Worm (Caenorhabditis elegans): Measurements from ENCODE around the gene W03F9.9.
A peak's percentile ranks its signal among the peaks of the same experiment; 100 is the strongest.

The W03F9.9 gene

DNA sequence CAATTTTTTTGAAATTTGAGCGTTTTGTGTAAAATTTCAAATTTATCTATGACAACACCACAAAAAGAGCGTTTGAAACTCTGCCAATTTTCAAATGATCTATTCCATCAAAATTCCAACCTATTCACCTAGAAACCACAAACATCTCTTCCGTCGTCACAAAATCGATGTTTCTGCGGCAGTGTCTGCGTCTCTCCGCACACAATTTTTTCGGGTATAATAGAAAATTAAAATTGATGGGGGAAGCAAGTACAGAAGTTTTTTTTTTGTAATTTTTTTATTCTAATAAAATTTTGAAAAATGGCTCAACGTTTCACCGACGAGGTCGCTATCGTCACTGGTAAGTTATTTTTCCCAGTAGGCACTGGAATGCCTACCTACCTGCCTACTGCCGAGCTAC, at the start of gene W03F9.9:
Gene W03F9.9 (plus strand): TSS at position 301 of the 400 bp plus-strand sequence.
- TF ChIP-seq lsy-2 (tag; optimal IDR thresholded peaks at IDR 0.05) = no peak
- peak; percentile 2 for TF ChIP-seq nhr-28 (tag; optimal IDR thresholded peaks at IDR 0.05)
- TF ChIP-seq Y75B8A.6 (GFP tag; IDR thresholded peaks at IDR 0.05) = no peak
- no peak for TF ChIP-seq zip-11 (GFP tag; IDR thresholded peaks at IDR 0.05)
- TF ChIP-seq nhr-111 (GFP tag; optimal IDR thresholded peaks at IDR 0.05) = no peak
- no peak for TF ChIP-seq snpc-4 (tag; optimal IDR thresholded peaks at IDR 0.05)
- TF ChIP-seq lir-3 (tag; optimal IDR thresholded peaks at IDR 0.05) = no peak
- no peak for TF ChIP-seq fkh-10 (GFP tag; optimal IDR thresholded peaks at IDR 0.05)

DNA sequence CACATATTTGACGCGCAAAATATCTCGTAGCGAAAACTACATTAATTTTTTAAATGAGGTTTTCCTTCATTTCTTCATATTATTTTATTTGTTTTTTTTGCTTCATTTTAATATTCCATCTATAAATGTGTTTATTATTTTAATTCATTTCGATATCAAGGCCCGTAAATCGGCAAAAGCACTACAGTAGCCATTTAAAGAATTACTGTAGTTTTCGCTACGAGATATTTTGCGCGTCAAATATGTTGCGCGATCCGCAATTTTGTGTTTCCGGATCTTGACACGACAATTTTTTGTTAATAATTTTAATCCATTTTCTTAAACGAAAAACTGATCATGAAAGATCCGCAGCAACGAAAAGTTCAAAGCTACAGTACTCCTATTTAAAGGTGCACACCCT, 36.5 kb upstream of the W03F9.9 start:
- TF ChIP-seq attf-4 (tag; optimal IDR thresholded peaks at IDR 0.05) (no peak), mes-2 (tag; optimal IDR thresholded peaks at IDR 0.05; ENCODE audit: poor library complexity, severe bottlenecking) (peak; percentile 3)

DNA sequence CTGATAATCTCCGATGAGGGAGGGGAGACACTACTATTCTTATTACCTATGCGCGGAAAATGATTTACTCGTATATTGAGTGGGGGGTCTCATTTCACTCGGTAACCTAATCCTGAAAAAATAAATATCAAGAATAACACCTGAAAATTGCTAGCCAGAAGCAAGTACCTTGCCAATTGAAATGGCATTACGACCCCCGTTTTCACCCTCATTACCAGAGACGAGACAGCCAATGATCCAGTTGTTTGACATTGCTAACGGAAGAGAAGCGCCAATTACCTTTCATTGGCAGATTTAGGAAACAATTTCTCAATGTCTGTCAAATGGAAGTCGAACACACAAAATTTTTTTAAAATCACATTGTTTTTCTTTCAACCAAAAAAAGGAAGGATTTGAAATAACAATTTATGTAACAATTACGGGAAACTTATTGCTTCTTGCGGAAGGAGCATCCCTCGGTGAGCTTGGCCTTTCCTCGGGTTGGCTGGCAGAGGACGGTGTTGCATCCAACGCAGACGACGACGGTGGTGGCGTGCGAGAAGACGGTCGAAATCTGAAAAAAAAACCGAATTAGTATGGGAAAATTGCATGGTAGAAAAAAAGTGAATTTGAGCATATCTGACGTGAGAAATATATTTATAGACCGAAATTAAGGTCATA, 35.5 kb upstream of the W03F9.9 start:
- TF ChIP-seq gei-8 (GFP tag; optimal IDR thresholded peaks at IDR 0.05) (no peak), skn-1 (tag; optimal IDR thresholded peaks at IDR 0.05) (no peak), F37D6.2 (tag; optimal IDR thresholded peaks at IDR 0.05) (no peak), dmd-8 (GFP tag; IDR thresholded peaks at IDR 0.05) (peak; percentile 65; the same call in 1 of the 2 replicates), fos-1 (tag; optimal IDR thresholded peaks at IDR 0.05) (no peak), cey-2 (tag; optimal IDR thresholded peaks at IDR 0.05; ENCODE audit: borderline replicate concordance, insufficient read depth) (no peak), spr-3 (GFP tag; optimal IDR thresholded peaks at IDR 0.05) (peak; percentile 25), aha-1 (tag) (no peak), ctbp-1 (GFP tag; IDR thresholded peaks at IDR 0.05) (0 out of 2 replicates have a peak, but pooled peaks have one; percentile 35), lin-38 (GFP tag; IDR thresholded peaks at IDR 0.05) (peak; percentile 65), snpc-1.2 (GFP tag; IDR thresholded peaks at IDR 0.05) (peak; percentile 79), Y5F2A.4 (GFP tag; optimal IDR thresholded peaks at IDR 0.05) (no peak), lin-1 (GFP tag; IDR thresholded peaks at IDR 0.05) (peak; percentile 60), zip-2 (tag; optimal IDR thresholded peaks at IDR 0.05) (no peak), F49E8.2 (tag; optimal IDR thresholded peaks at IDR 0.05; ENCODE audit: borderline replicate concordance) (peak; percentile 92), Y48G9A.11 (GFP tag; IDR thresholded peaks at IDR 0.05) (peak; percentile 86; the same call in 1 of the 2 replicates), egl-27 (tag; optimal IDR thresholded peaks at IDR 0.05) (no peak), ZK337.2 (GFP tag; IDR thresholded peaks at IDR 0.05) (0 out of 2 replicates have a peak, but pooled peaks have one; percentile 29), arid-1 (GFP tag; conservative IDR thresholded peaks at IDR 0.05) (peak; percentile 80), egl-43 (GFP tag; IDR thresholded peaks at IDR 0.05) (0 out of 2 replicates have a peak, but pooled peaks have one; percentile 62), madf-5 (GFP tag; IDR thresholded peaks at IDR 0.05) (peak in 1 of 2 experiments; percentile 56; a peak in 1 of 4 replicates), dmd-9 (GFP tag; IDR thresholded peaks at IDR 0.05) (no peak), zag-1 (tag; optimal IDR thresholded peaks at IDR 0.05) (no peak), nhr-10 (tag; optimal IDR thresholded peaks at IDR 0.05) (no peak), daf-19 (GFP tag; conservative IDR thresholded peaks at IDR 0.05) (no peak), daf-16 (GFP tag; optimal IDR thresholded peaks at IDR 0.05) (peak in 1 of 2 experiments; percentile 7), daf-16 (tag; optimal IDR thresholded peaks at IDR 0.05) (no peak), dmd-6 (GFP tag; IDR thresholded peaks at IDR 0.05) (no peak), aly-2 (tag; optimal IDR thresholded peaks at IDR 0.05) (no peak), ama-1 (optimal IDR thresholded peaks at IDR 0.05) (peak; percentile 44), set-16 (GFP tag; IDR thresholded peaks at IDR 0.05) (0 out of 2 replicates have a peak, but pooled peaks have one; percentile 19), lim-7 (GFP tag; IDR thresholded peaks at IDR 0.05) (0 out of 2 replicates have a peak, but pooled peaks have one; percentile 14), vab-7 (GFP tag; IDR thresholded peaks at IDR 0.05) (no peak), ceh-44 (GFP tag; IDR thresholded peaks at IDR 0.05) (no peak), nhr-111 (GFP tag; optimal IDR thresholded peaks at IDR 0.05) (peak; percentile 49)
